Fruit fly (Drosophila melanogaster): Measurements from ENCODE around the gene Mrp5.

Gene Mrp5

dm6 chr3R:19847591-19848256 lies 27.8 kb downstream of the Mrp5 start:
- TF ChIP-seq dmrt93B (GFP tag; optimal IDR thresholded peaks at IDR 0.05) (no peak), brk (GFP tag; optimal IDR thresholded peaks at IDR 0.05) (no peak), Rel (GFP tag; optimal IDR thresholded peaks at IDR 0.05) (no peak), Rel (tag; optimal IDR thresholded peaks at IDR 0.05) (peak; percentile 79), ey (GFP tag; optimal IDR thresholded peaks at IDR 0.05) (no peak), N (GFP tag; optimal IDR thresholded peaks at IDR 0.05) (no peak)

DNA sequence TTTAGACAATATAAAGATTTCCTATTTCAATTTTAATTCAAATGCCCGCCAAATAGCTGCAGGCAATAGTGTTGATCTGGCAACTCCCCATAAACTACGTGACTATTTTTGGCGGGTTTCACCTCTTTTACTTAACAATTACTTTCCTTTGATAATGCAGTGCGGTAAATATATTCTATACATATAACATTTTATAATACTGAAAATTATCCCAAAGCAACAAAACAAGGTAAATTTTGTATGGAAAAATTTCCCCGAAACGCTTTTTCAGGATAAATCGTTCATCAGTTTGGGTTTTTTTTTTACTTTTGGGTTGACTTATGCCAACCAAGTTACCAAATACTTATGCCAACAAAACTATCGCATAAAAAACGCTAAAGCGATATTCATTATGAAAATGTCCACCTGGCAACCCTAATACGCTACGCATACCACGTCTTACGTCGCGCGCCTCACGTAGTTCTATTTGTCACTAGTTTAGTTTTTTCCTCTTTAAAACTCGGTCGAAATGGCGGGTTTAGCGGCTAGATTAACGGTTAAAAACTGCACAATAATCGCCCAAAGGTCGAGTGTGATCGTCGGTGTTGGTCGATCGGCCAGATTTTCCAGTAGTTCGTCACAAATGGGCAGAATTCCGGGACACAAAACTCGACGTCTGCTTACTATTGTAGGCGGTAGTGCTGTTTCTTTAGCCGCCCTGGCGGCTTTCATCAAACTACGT lies 28.4 kb downstream of the Mrp5 start, which contains the start of gene MICU3:
Gene MICU3 (plus strand): TSS at position 442 of the 721 bp plus-strand sequence.
- TF ChIP-seq rgr (GFP tag; optimal IDR thresholded peaks at IDR 0.05): peak; percentile 65
- peak; percentile 58 for TF ChIP-seq fru (GFP tag; optimal IDR thresholded peaks at IDR 0.05)
- peak; percentile 59 for TF ChIP-seq br (GFP tag; optimal IDR thresholded peaks at IDR 0.05)
- peak; percentile 45 for TF ChIP-seq dmrt93B (GFP tag; optimal IDR thresholded peaks at IDR 0.05)
- no peak for TF ChIP-seq Hr83 (GFP tag; optimal IDR thresholded peaks at IDR 0.05; ENCODE audit: poor library complexity, severe bottlenecking)
- TF ChIP-seq lola (GFP tag; optimal IDR thresholded peaks at IDR 0.05): no peak
- peak; percentile 42 for TF ChIP-seq psq (GFP tag; optimal IDR thresholded peaks at IDR 0.05)
- peak; percentile 50 for TF ChIP-seq ey (GFP tag; optimal IDR thresholded peaks at IDR 0.05)
- TF ChIP-seq CG9705 (GFP tag; optimal IDR thresholded peaks at IDR 0.05): peak; percentile 28
- peak; percentile 62 for TF ChIP-seq h (GFP tag; optimal IDR thresholded peaks at IDR 0.05)
- TF ChIP-seq sv (GFP tag; optimal IDR thresholded peaks at IDR 0.05): peak; percentile 40
- TF ChIP-seq Hnf4 (GFP tag; optimal IDR thresholded peaks at IDR 0.05): peak; percentile 66
- peak; percentile 72 for TF ChIP-seq tai (GFP tag; optimal IDR thresholded peaks at IDR 0.05)
- TF ChIP-seq brk (GFP tag; optimal IDR thresholded peaks at IDR 0.05): no peak
- TF ChIP-seq woc (GFP tag; optimal IDR thresholded peaks at IDR 0.05): peak; percentile 37
- no peak for TF ChIP-seq Jra (GFP tag; optimal IDR thresholded peaks at IDR 0.05)
- peak; percentile 7 for TF ChIP-seq OdsH (GFP tag; optimal IDR thresholded peaks at IDR 0.05)
- TF ChIP-seq sage (GFP tag; optimal IDR thresholded peaks at IDR 0.05): peak; percentile 9

dm6 chr3R:19843888-19844287 lies 31.6 kb downstream of the Mrp5 start:
- TF ChIP-seq brk (GFP tag; optimal IDR thresholded peaks at IDR 0.05): no peak
- TF ChIP-seq lola (GFP tag; optimal IDR thresholded peaks at IDR 0.05): no peak
- TF ChIP-seq pan (optimal IDR thresholded peaks at IDR 0.05): no peak
- no peak for TF ChIP-seq dsf (GFP tag; optimal IDR thresholded peaks at IDR 0.05; ENCODE audit: borderline replicate concordance)
- no peak for TF ChIP-seq sv (GFP tag; optimal IDR thresholded peaks at IDR 0.05)
- TF ChIP-seq jim (GFP tag; optimal IDR thresholded peaks at IDR 0.05): no peak
- TF ChIP-seq woc (GFP tag; optimal IDR thresholded peaks at IDR 0.05): no peak
- TF ChIP-seq N (GFP tag; optimal IDR thresholded peaks at IDR 0.05): no peak
- no peak for TF ChIP-seq ey (GFP tag; optimal IDR thresholded peaks at IDR 0.05)
- TF ChIP-seq psq (GFP tag; optimal IDR thresholded peaks at IDR 0.05): no peak
- no peak for TF ChIP-seq Dif (GFP tag; optimal IDR thresholded peaks at IDR 0.05; ENCODE audit: partially characterized antibody)
- no peak for TF ChIP-seq foxo (GFP tag; optimal IDR thresholded peaks at IDR 0.05)
- TF ChIP-seq CG32264 (GFP tag; optimal IDR thresholded peaks at IDR 0.05): no peak
- no peak for TF ChIP-seq fru (GFP tag; optimal IDR thresholded peaks at IDR 0.05)
- TF ChIP-seq Abd-B (GFP tag; optimal IDR thresholded peaks at IDR 0.05): no peak
- TF ChIP-seq Hnf4 (GFP tag; optimal IDR thresholded peaks at IDR 0.05): no peak

DNA sequence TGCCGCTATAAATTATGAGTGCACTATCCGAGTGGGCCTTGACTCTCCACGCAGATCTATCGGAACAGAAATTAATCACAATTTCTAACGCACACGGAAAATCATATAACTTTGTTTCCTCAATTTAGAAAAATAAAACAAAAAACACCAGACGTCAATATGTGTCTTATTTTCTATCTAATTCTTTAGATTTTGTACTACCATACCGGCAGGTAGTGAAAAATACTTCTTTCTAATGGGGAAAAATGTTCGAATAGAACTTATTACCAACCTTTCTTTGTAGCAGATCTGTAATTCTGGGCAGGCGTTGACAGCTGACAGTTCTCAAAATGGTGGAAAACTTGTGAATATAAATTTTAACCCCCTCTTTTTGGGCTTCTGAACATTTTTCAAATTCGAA lies 34.9 kb downstream of the Mrp5 start, which contains the start of gene CG31459:
Gene CG31459 (plus strand): TSS at position 301 of the 400 bp plus-strand sequence.
- TF ChIP-seq pan (optimal IDR thresholded peaks at IDR 0.05) (no peak), OdsH (GFP tag; optimal IDR thresholded peaks at IDR 0.05) (no peak), tai (GFP tag; optimal IDR thresholded peaks at IDR 0.05) (no peak), HLH106 (tag; optimal IDR thresholded peaks at IDR 0.05) (no peak)

DNA sequence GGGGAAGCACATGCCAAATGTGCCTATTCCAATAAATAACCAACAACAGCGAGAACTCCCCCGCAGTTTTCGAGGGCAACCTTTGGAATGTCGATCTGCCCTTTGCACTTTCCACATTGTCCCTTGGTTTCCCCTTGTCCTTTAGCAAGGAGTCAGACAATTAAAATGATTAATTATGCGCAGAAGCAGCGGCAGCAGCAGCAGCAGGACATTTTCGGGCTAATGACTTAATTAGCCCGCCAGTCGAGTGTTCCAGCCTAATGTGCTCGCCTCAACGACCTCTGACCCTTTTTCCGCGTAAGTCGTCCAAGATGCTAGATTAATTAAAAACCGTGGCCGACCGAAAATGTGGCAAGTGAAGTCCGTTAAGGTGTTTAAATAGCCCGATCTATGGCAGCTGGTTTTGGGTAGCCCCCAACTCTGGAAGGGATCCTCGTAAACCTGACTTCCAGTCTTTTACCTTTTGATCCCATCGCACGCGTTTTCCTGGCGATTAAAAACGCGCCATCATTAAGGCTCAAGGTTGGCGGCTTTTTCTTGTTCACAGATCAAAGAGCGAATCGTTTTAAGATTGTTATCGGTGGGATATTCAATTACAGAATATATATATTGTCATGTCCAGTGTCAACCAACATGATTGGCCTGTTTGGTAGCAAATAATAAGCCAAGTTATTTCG lies 36.4 kb downstream of the Mrp5 start:
- TF ChIP-seq sv (GFP tag; optimal IDR thresholded peaks at IDR 0.05): no peak
- TF ChIP-seq Mio (GFP tag; optimal IDR thresholded peaks at IDR 0.05): no peak
- no peak for TF ChIP-seq pan (optimal IDR thresholded peaks at IDR 0.05)
- TF ChIP-seq Myc (optimal IDR thresholded peaks at IDR 0.05): no peak
- no peak for TF ChIP-seq Hr78 (GFP tag; optimal IDR thresholded peaks at IDR 0.05)
- TF ChIP-seq jim (GFP tag; optimal IDR thresholded peaks at IDR 0.05): no peak
- no peak for TF ChIP-seq Hr83 (GFP tag; optimal IDR thresholded peaks at IDR 0.05; ENCODE audit: poor library complexity, severe bottlenecking)
- TF ChIP-seq dsf (GFP tag; optimal IDR thresholded peaks at IDR 0.05; ENCODE audit: borderline replicate concordance): no peak
- TF ChIP-seq CrebA (GFP tag; optimal IDR thresholded peaks at IDR 0.05; ENCODE audit: borderline replicate concordance): no peak
- no peak for TF ChIP-seq sage (GFP tag; optimal IDR thresholded peaks at IDR 0.05)
- TF ChIP-seq dmrt93B (GFP tag; optimal IDR thresholded peaks at IDR 0.05): no peak
- TF ChIP-seq OdsH (GFP tag; optimal IDR thresholded peaks at IDR 0.05): no peak
- TF ChIP-seq Hnf4 (GFP tag; optimal IDR thresholded peaks at IDR 0.05): no peak
- no peak for TF ChIP-seq fru (GFP tag; optimal IDR thresholded peaks at IDR 0.05)
- no peak for TF ChIP-seq CG9705 (GFP tag; optimal IDR thresholded peaks at IDR 0.05)

All from whole organism, wandering third instar larva.